Fruit fly (Drosophila melanogaster) whole organism, embryonic: Measurements from ENCODE around the gene Doa.
A peak's percentile ranks its signal among the peaks of the same experiment; 100 is the strongest.

Source experiments
- Adf1 ChIP-seq: fragments of 200-800 bp; sonication (Bioruptor generic); IDR thresholded peaks from 2 replicates; pipeline ENCODE4 v1.3.6; 2022; ENCODE audit warnings: missing biosample characterization, missing genetic modification characterization
- Atf6 ChIP-seq: fragments of 200-800 bp; sonication (Bioruptor generic); IDR thresholded peaks from 2 replicates; pipeline ENCODE4 v1.3.6; 2022; ENCODE audit warnings: missing biosample characterization, missing genetic modification characterization
- Bgb ChIP-seq: fragments of 200-800 bp; sonication (Bioruptor generic); IDR thresholded peaks from 2 replicates; pipeline ENCODE4 v1.3.6; 2022; ENCODE audit warnings: missing biosample characterization, missing genetic modification characterization; ENCODE audit not compliant: partially characterized antibody
- CG10543 ChIP-seq: fragments of 200-800 bp; sonication (Bioruptor generic); optimal IDR thresholded peaks from 3 replicates; lab custom pipeline; 2017; ENCODE audit warnings: missing biosample characterization, mild to moderate bottlenecking, missing genetic modification characterization, moderate library complexity
- CG11504 ChIP-seq: fragments of 200-800 bp; sonication (Bioruptor generic); optimal IDR thresholded peaks from 3 replicates; lab custom pipeline; 2019; ENCODE audit warnings: missing biosample characterization, mild to moderate bottlenecking, missing genetic modification characterization, moderate library complexity
- CG11695 ChIP-seq: fragments of 200-800 bp; sonication (Bioruptor generic); IDR thresholded peaks from 3 replicates; pipeline ENCODE4 v1.3.6; 2022; ENCODE audit warnings: missing biosample characterization, missing genetic modification characterization
- CG12071 ChIP-seq: fragments of 200-800 bp; sonication (Bioruptor generic); optimal IDR thresholded peaks from 3 replicates; lab custom pipeline; 2018; ENCODE audit warnings: missing biosample characterization, mild to moderate bottlenecking, missing genetic modification characterization
- CG12391 ChIP-seq: fragments of 200-800 bp; sonication (Bioruptor generic); optimal IDR thresholded peaks from 3 replicates; lab custom pipeline; 2018; ENCODE audit warnings: missing biosample characterization, mild to moderate bottlenecking, missing genetic modification characterization, moderate library complexity
- CG12769 ChIP-seq: fragments of 200-800 bp; sonication (Bioruptor generic); optimal IDR thresholded peaks from 2 replicates; lab custom pipeline; 2019; ENCODE audit warnings: missing biosample characterization, mild to moderate bottlenecking, missing genetic modification characterization, moderate library complexity
- CG13287 ChIP-seq: fragments of 200-800 bp; sonication (Bioruptor generic); IDR thresholded peaks from 2 replicates; pipeline ENCODE4 v1.3.6; 2022; ENCODE audit warnings: missing biosample characterization, missing genetic modification characterization; ENCODE audit not compliant: partially characterized antibody
- CG14860 ChIP-seq: fragments of 200-800 bp; sonication (Bioruptor generic); IDR thresholded peaks from 3 replicates; pipeline ENCODE4 v1.3.6; 2022; ENCODE audit warnings: missing biosample characterization, missing genetic modification characterization; ENCODE audit not compliant: partially characterized antibody
- CG17829 ChIP-seq: fragments of 200-800 bp; optimal IDR thresholded peaks from 2 replicates; lab custom pipeline; 2019; ENCODE audit warnings: missing biosample characterization, mild to moderate bottlenecking, missing genetic modification characterization, moderate library complexity
- CG18619 ChIP-seq: fragments of 200-800 bp; sonication (Bioruptor generic); optimal IDR thresholded peaks from 3 replicates; lab custom pipeline; 2017; ENCODE audit warnings: missing biosample characterization, mild to moderate bottlenecking, missing genetic modification characterization
- CG2199 ChIP-seq: fragments of 200-800 bp; sonication (Bioruptor generic); IDR thresholded peaks from 3 replicates; pipeline ENCODE4 v1.3.6; 2022; ENCODE audit warnings: missing biosample characterization, missing genetic modification characterization
- CG3995 ChIP-seq: fragments of 200-800 bp; sonication (Bioruptor generic); optimal IDR thresholded peaks from 3 replicates; lab custom pipeline; 2016; ENCODE audit warnings: missing biosample characterization, missing genetic modification characterization
- CG4360 ChIP-seq: fragments of 200-800 bp; sonication (Bioruptor generic); IDR thresholded peaks from 2 replicates; pipeline ENCODE4 v1.3.6; 2022; ENCODE audit warnings: missing biosample characterization, missing genetic modification characterization
- CG6683 ChIP-seq: fragments of 200-800 bp; sonication (Bioruptor generic); optimal IDR thresholded peaks from 2 replicates; lab custom pipeline; 2017; ENCODE audit warnings: missing biosample characterization, mild to moderate bottlenecking, missing genetic modification characterization, missing genetic modification reagents
- CG7372 ChIP-seq: fragments of 200-800 bp; sonication (Bioruptor generic); IDR thresholded peaks from 2 replicates; pipeline ENCODE4 v1.3.6; 2022; ENCODE audit warnings: missing biosample characterization, missing genetic modification characterization
- CG9932 ChIP-seq: fragments of 200-800 bp; sonication (Bioruptor generic); IDR thresholded peaks from 2 replicates; pipeline ENCODE4 v1.3.6; 2022; ENCODE audit warnings: missing biosample characterization, missing genetic modification characterization
- D19A ChIP-seq: fragments of 200-800 bp; optimal IDR thresholded peaks from 3 replicates; lab custom pipeline; 2019; ENCODE audit warnings: missing biosample characterization, mild to moderate bottlenecking, missing genetic modification characterization, moderate library complexity
- Dip3 ChIP-seq: fragments of 200-800 bp; sonication (Bioruptor generic); optimal IDR thresholded peaks from 3 replicates; lab custom pipeline; 2016; ENCODE audit warnings: missing biosample characterization, missing genetic modification characterization
- HLH4C ChIP-seq: fragments of 200-800 bp; sonication (Bioruptor generic); IDR thresholded peaks from 3 replicates; pipeline ENCODE4 v1.3.6; 2022; ENCODE audit warnings: missing biosample characterization, missing genetic modification characterization; ENCODE audit not compliant: partially characterized antibody
- Hey ChIP-seq: fragments of 200-800 bp; sonication (Bioruptor generic); optimal IDR thresholded peaks from 3 replicates; lab custom pipeline; 2018; ENCODE audit warnings: missing biosample characterization, mild to moderate bottlenecking, missing genetic modification characterization
- Ptx1 ChIP-seq: fragments of 200-800 bp; sonication (Bioruptor generic); IDR thresholded peaks from 2 replicates; pipeline ENCODE4 v1.3.6; 2022; ENCODE audit warnings: missing biosample characterization, missing genetic modification characterization
- bab2 ChIP-seq: fragments of 200-800 bp; sonication (Bioruptor generic); optimal IDR thresholded peaks from 2 replicates; lab custom pipeline; 2016; ENCODE audit warnings: missing biosample characterization, missing genetic modification characterization
- bbx ChIP-seq: fragments of 200-800 bp; sonication (Bioruptor generic); IDR thresholded peaks from 2 replicates; pipeline ENCODE4 v1.3.6; 2022; ENCODE audit warnings: missing biosample characterization, missing genetic modification characterization; ENCODE audit not compliant: partially characterized antibody
- crol ChIP-seq: fragments of 200-800 bp; sonication (Bioruptor generic); IDR thresholded peaks from 2 replicates; pipeline ENCODE4 v1.3.6; 2022; ENCODE audit warnings: missing biosample characterization, missing genetic modification characterization
- gcm ChIP-seq: fragments of 200-800 bp; sonication (Bioruptor generic); optimal IDR thresholded peaks from 2 replicates; lab custom pipeline; 2019; ENCODE audit warnings: missing biosample characterization, mild to moderate bottlenecking, missing genetic modification characterization, moderate library complexity
- gsb ChIP-seq: fragments of 200-800 bp; sonication (Bioruptor generic); IDR thresholded peaks from 2 replicates; pipeline ENCODE4 v1.3.6; 2022; ENCODE audit warnings: missing biosample characterization, missing genetic modification characterization
- insv ChIP-seq, 2 experiments: fragments of 200-800 bp; sonication (Bioruptor generic); optimal IDR thresholded peaks; 3 replicates each; lab custom pipeline; 2016 to 2018; ENCODE audit warnings: missing biosample characterization in 2 of 2, missing genetic modification characterization in 2 of 2
- klu ChIP-seq: fragments of 200-800 bp; sonication (Bioruptor generic); IDR thresholded peaks from 2 replicates; pipeline ENCODE4 v1.3.6; 2022; ENCODE audit warnings: missing biosample characterization, missing genetic modification characterization
- kni ChIP-seq: fragments of 200-800 bp; sonication (Bioruptor generic); optimal IDR thresholded peaks from 3 replicates; lab custom pipeline; 2017; ENCODE audit warnings: mild to moderate bottlenecking, missing biosample characterization, missing genetic modification reagents, missing genetic modification characterization
- mirr ChIP-seq: fragments of 200-800 bp; sonication (Bioruptor generic); optimal IDR thresholded peaks from 3 replicates; lab custom pipeline; 2018; ENCODE audit warnings: missing biosample characterization, mild to moderate bottlenecking, missing genetic modification characterization
- pros ChIP-seq: fragments of 200-800 bp; sonication (Bioruptor generic); optimal IDR thresholded peaks from 3 replicates; lab custom pipeline; 2019; ENCODE audit warnings: missing biosample characterization, mild to moderate bottlenecking, missing genetic modification characterization, moderate library complexity
- rib ChIP-seq: fragments of 200-800 bp; sonication (Bioruptor generic); IDR thresholded peaks from 2 replicates; pipeline ENCODE4 v1.3.6; 2022; ENCODE audit warnings: missing biosample characterization, missing genetic modification characterization
- row ChIP-seq: fragments of 200-800 bp; sonication (Bioruptor generic); IDR thresholded peaks from 3 replicates; pipeline ENCODE4 v1.3.6; 2022; ENCODE audit warnings: missing biosample characterization, missing genetic modification characterization
- seq ChIP-seq: fragments of 200-800 bp; sonication (Bioruptor generic); IDR thresholded peaks from 2 replicates; pipeline ENCODE4 v1.3.6; 2022; ENCODE audit warnings: missing biosample characterization, missing genetic modification characterization
- sr ChIP-seq: fragments of 200-800 bp; sonication (Bioruptor generic); IDR thresholded peaks from 3 replicates; pipeline ENCODE4 v1.3.6; 2022; ENCODE audit warnings: missing biosample characterization, missing genetic modification characterization
- ttk ChIP-seq: fragments of 200-800 bp; sonication (Bioruptor generic); IDR thresholded peaks from 2 replicates; pipeline ENCODE4 v2.1.2; 2022; ENCODE audit warnings: missing biosample characterization, missing genetic modification characterization
- vnd ChIP-seq: fragments of 200-800 bp; sonication (Bioruptor generic); IDR thresholded peaks from 3 replicates; pipeline ENCODE4 v1.3.6; 2022; ENCODE audit warnings: missing biosample characterization, missing genetic modification characterization; ENCODE audit not compliant: partially characterized antibody
- z ChIP-seq: fragments of 200-800 bp; sonication (Bioruptor generic); IDR thresholded peaks from 3 replicates; pipeline ENCODE4 v1.3.6; 2022; ENCODE audit warnings: missing biosample characterization, missing genetic modification characterization

Doa gene

dm6 chr3R:28845981-28846380 is 41.9 kb upstream of the Doa start (continued):
- TF ChIP-seq CG2199 (0 out of 3 replicates have a peak, but pooled peaks have one; percentile 43), gcm (GFP tag; lab: Kevin White, UChicago) (no peak), klu (GFP tag; lab: Robert Waterston, UW) (no peak), CG11504 (tag; lab: Kevin White, UChicago) (peak; percentile 19), kni (GFP tag; lab: Kevin White, UChicago) (peak; percentile 9), z (GFP tag; lab: Robert Waterston, UW) (0 out of 3 replicates have a peak, but pooled peaks have one; percentile 38), vnd (GFP tag; lab: Robert Waterston, UW) (0 out of 3 replicates have a peak, but pooled peaks have one; percentile 29), ttk (GFP tag; lab: Robert Waterston, UW) (0 out of 2 replicates have a peak, but pooled peaks have one; percentile 15), CG18619 (GFP tag; lab: Kevin White, UChicago) (no peak), Hey (tag; lab: Kevin White, UChicago) (peak; percentile 95), Bgb (GFP tag; lab: Robert Waterston, UW) (0 out of 2 replicates have a peak, but pooled peaks have one; percentile 19), pros (peak; percentile 54), bbx (GFP tag; lab: Robert Waterston, UW) (peak; percentile 33; the same call in 1 of the 2 replicates), CG17829 (no peak), CG7372 (GFP tag; lab: Robert Waterston, UW) (0 out of 2 replicates have a peak, but pooled peaks have one; percentile 16), Atf6 (GFP tag; lab: Robert Waterston, UW) (0 out of 2 replicates have a peak, but pooled peaks have one; percentile 11), CG9932 (GFP tag; lab: Robert Waterston, UW) (peak; percentile 17; the same call in 1 of the 2 replicates), seq (GFP tag; lab: Robert Waterston, UW) (peak; percentile 52; the same call in 1 of the 2 replicates), CG13287 (GFP tag; lab: Robert Waterston, UW) (0 out of 2 replicates have a peak, but pooled peaks have one; percentile 6), Adf1 (peak; percentile 12; the same call in 1 of the 2 replicates), Ptx1 (GFP tag; lab: Robert Waterston, UW) (peak; percentile 19; the same call in 1 of the 2 replicates), CG14860 (GFP tag; lab: Robert Waterston, UW) (0 out of 3 replicates have a peak, but pooled peaks have one; percentile 31), CG12769 (tag; lab: Kevin White, UChicago) (peak; percentile 30), sr (GFP tag; lab: Robert Waterston, UW) (peak; percentile 33; the same call in 1 of the 3 replicates), Dip3 (no peak), CG4360 (GFP tag; lab: Robert Waterston, UW) (peak; percentile 61), CG12071 (GFP tag; lab: Kevin White, UChicago) (no peak), CG10543 (peak; percentile 25), CG3995 (GFP tag; lab: Kevin White, UChicago) (no peak), HLH4C (0 out of 3 replicates have a peak, but pooled peaks have one; percentile 8), CG11695 (GFP tag; lab: Robert Waterston, UW) (no peak), D19A (tag; lab: Kevin White, UChicago) (peak; percentile 26), gsb (GFP tag; lab: Robert Waterston, UW) (0 out of 2 replicates have a peak, but pooled peaks have one; percentile 10), bab2 (GFP tag; lab: Kevin White, UChicago) (no peak), CG12391 (tag; lab: Kevin White, UChicago) (no peak), rib (GFP tag; lab: Robert Waterston, UW) (0 out of 2 replicates have a peak, but pooled peaks have one; percentile 28), insv (GFP tag; optimal IDR thresholded peaks at IDR 0.05; lab: Kevin White, UChicago) (no peak), row (GFP tag; lab: Robert Waterston, UW) (0 out of 3 replicates have a peak, but pooled peaks have one; percentile 19), CG6683 (GFP tag; lab: Kevin White, UChicago) (no peak), mirr (GFP tag; lab: Kevin White, UChicago) (peak; percentile 11), crol (GFP tag; lab: Robert Waterston, UW) (peak; percentile 96)
